Fruit fly (Drosophila melanogaster): ENCODE measurements around the gene Cyp4c3.

Cyp4c3 gene

dm6 chr3R:30946352-30946751 lies 52.5 kb downstream of the Cyp4c3 start (continued):
- TF ChIP-seq D19A (tag; optimal IDR thresholded peaks at IDR 0.05) = no peak
- TF ChIP-seq exex (tag; optimal IDR thresholded peaks at IDR 0.05) = no peak
- no peak for TF ChIP-seq onecut (GFP tag; IDR thresholded peaks at IDR 0.05)
- TF ChIP-seq bcd (GFP tag; optimal IDR thresholded peaks at IDR 0.05) = no peak
- no peak for TF ChIP-seq fd64A (GFP tag; optimal IDR thresholded peaks at IDR 0.05)
- TF ChIP-seq HLH4C (GFP tag; IDR thresholded peaks at IDR 0.05; ENCODE audit: partially characterized antibody) = no peak
- peak; percentile 4 for TF ChIP-seq CoRest (tag; optimal IDR thresholded peaks at IDR 0.05)
- no peak for TF ChIP-seq CG9609 (GFP tag; optimal IDR thresholded peaks at IDR 0.05)
- no peak for TF ChIP-seq klu (GFP tag; IDR thresholded peaks at IDR 0.05)
- TF ChIP-seq CG10431 (GFP tag; optimal IDR thresholded peaks at IDR 0.05) = no peak
- TF ChIP-seq CG1233 (GFP tag; optimal IDR thresholded peaks at IDR 0.05) = no peak
- TF ChIP-seq CG7271 (tag; optimal IDR thresholded peaks at IDR 0.05) = no peak
- no peak for TF ChIP-seq CG43689 (GFP tag; IDR thresholded peaks at IDR 0.05)
- no peak for TF ChIP-seq Spps (tag; optimal IDR thresholded peaks at IDR 0.05)
- TF ChIP-seq CG14441 (GFP tag; IDR thresholded peaks at IDR 0.05) = no peak
- TF ChIP-seq stwl (tag; optimal IDR thresholded peaks at IDR 0.05) = peak; percentile 77
- TF ChIP-seq CG1602 (GFP tag; optimal IDR thresholded peaks at IDR 0.05) = no peak
- TF ChIP-seq Opbp (GFP tag; IDR thresholded peaks at IDR 0.05; ENCODE audit: partially characterized antibody) = 0 out of 3 replicates have a peak, but pooled peaks have one; percentile 6
- TF ChIP-seq HmgD (GFP tag; optimal IDR thresholded peaks at IDR 0.05) = peak; percentile 41
- no peak for TF ChIP-seq Hr39 (optimal IDR thresholded peaks at IDR 0.05)
- TF ChIP-seq CG12942 (GFP tag; optimal IDR thresholded peaks at IDR 0.05) = no peak
- peak; percentile 84 for TF ChIP-seq E2f2 (GFP tag; IDR thresholded peaks at IDR 0.05)
- TF ChIP-seq Bgb (GFP tag; IDR thresholded peaks at IDR 0.05; ENCODE audit: partially characterized antibody) = peak; percentile 34; the same call in 1 of the 2 replicates
- no peak for TF ChIP-seq hbn (GFP tag; IDR thresholded peaks at IDR 0.05; ENCODE audit: partially characterized antibody)
- TF ChIP-seq gfzf (GFP tag; optimal IDR thresholded peaks at IDR 0.05) = peak; percentile 15
- TF ChIP-seq Elba2 (GFP tag; optimal IDR thresholded peaks at IDR 0.05) = no peak
- TF ChIP-seq CG8388 (GFP tag; optimal IDR thresholded peaks at IDR 0.05) = no peak
- TF ChIP-seq CG3726 (GFP tag; IDR thresholded peaks at IDR 0.05) = no peak
- TF ChIP-seq CG8089 (GFP tag; optimal IDR thresholded peaks at IDR 0.05) = no peak
- no peak for TF ChIP-seq CG11695 (GFP tag; IDR thresholded peaks at IDR 0.05)
- peak; percentile 47 for TF ChIP-seq CG2116 (GFP tag; optimal IDR thresholded peaks at IDR 0.05)
- peak; percentile 95 for TF ChIP-seq pita (GFP tag; optimal IDR thresholded peaks at IDR 0.05)
- TF ChIP-seq ind (GFP tag; optimal IDR thresholded peaks at IDR 0.05) = no peak
- TF ChIP-seq gce (GFP tag; IDR thresholded peaks at IDR 0.05) = no peak
- TF ChIP-seq zen (tag; optimal IDR thresholded peaks at IDR 0.05) = peak; percentile 63
- TF ChIP-seq CG3847 (GFP tag; IDR thresholded peaks at IDR 0.05) = peak; percentile 47; the same call in 1 of the 2 replicates
- TF ChIP-seq CrebB (tag; optimal IDR thresholded peaks at IDR 0.05) = no peak
- no peak for TF ChIP-seq CG17568 (GFP tag; optimal IDR thresholded peaks at IDR 0.05)
- TF ChIP-seq Oaz (GFP tag; IDR thresholded peaks at IDR 0.05) = no peak
- TF ChIP-seq CG15601 (tag; optimal IDR thresholded peaks at IDR 0.05) = peak; percentile 48
- no peak for TF ChIP-seq CG17361 (GFP tag; IDR thresholded peaks at IDR 0.05)
- no peak for TF ChIP-seq ewg (GFP tag; optimal IDR thresholded peaks at IDR 0.05)
- TF ChIP-seq phol (tag; optimal IDR thresholded peaks at IDR 0.05) = peak; percentile 22
- no peak for TF ChIP-seq CG8765 (GFP tag; IDR thresholded peaks at IDR 0.05)
- no peak for TF ChIP-seq rib (GFP tag; IDR thresholded peaks at IDR 0.05)
- no peak for TF ChIP-seq Neu2 (GFP tag; optimal IDR thresholded peaks at IDR 0.05; ENCODE audit: borderline replicate concordance)
- TF ChIP-seq ssp (GFP tag; IDR thresholded peaks at IDR 0.05) = no peak
- TF ChIP-seq CG12769 (tag; optimal IDR thresholded peaks at IDR 0.05) = no peak
- no peak for TF ChIP-seq CG5245 (GFP tag; optimal IDR thresholded peaks at IDR 0.05)
- TF ChIP-seq fd3F (GFP tag; optimal IDR thresholded peaks at IDR 0.05) = no peak
- no peak for TF ChIP-seq CG30431 (GFP tag; optimal IDR thresholded peaks at IDR 0.05)
- TF ChIP-seq CG6854 (GFP tag; optimal IDR thresholded peaks at IDR 0.05) = no peak
